Worm (Caenorhabditis elegans) whole organism, L4 larva: ENCODE results near the gene ril-2.

Experiments
- D1046.2 ChIP-seq: fragments of 200-800 bp; sonication (Bioruptor generic); IDR thresholded peaks from 2 replicates; pipeline ENCODE4 v1.3.6; 2022; ENCODE audit warnings: missing genetic modification characterization, missing compliant biosample characterization
- F26F4.8 ChIP-seq: fragments of 200-800 bp; sonication (Bioruptor generic); conservative IDR thresholded peaks from 2 replicates; pipeline ENCODE4 v1.3.6; 2022; ENCODE audit warnings: missing genetic modification characterization, missing compliant biosample characterization
- T26A8.4 ChIP-seq: fragments of 200-800 bp; sonication (Bioruptor generic); IDR thresholded peaks from 2 replicates; pipeline ENCODE4 v1.3.6; 2022; ENCODE audit warnings: missing genetic modification characterization, missing compliant biosample characterization
- Y105C5A.15 ChIP-seq: fragments of 200-800 bp; sonication (Bioruptor generic); IDR thresholded peaks from 2 replicates; pipeline ENCODE4 v1.3.6; 2022; ENCODE audit warnings: missing genetic modification characterization, missing compliant biosample characterization
- Y5F2A.4 ChIP-seq: fragments of 200-800 bp; sonication (Bioruptor generic); optimal IDR thresholded peaks from 2 replicates; lab custom pipeline; 2018; ENCODE audit warnings: mild to moderate bottlenecking, missing genetic modification characterization, missing compliant biosample characterization
- aha-1 ChIP-seq: fragments of 150-350 bp; peaks from one replicate; lab custom pipeline; 2014; ENCODE audit warnings: missing biosample characterization, missing genetic modification characterization
- ama-1 ChIP-seq: fragments of 150-350 bp; optimal IDR thresholded peaks from 2 replicates; lab custom pipeline; 2014; ENCODE audit warnings: inconsistent platforms, mixed read lengths
- arid-1 ChIP-seq: fragments of 200-800 bp; sonication (Bioruptor generic); conservative IDR thresholded peaks from 2 replicates; pipeline ENCODE4 v1.3.6; 2022; ENCODE audit warnings: missing genetic modification reagents, missing genetic modification characterization, missing compliant biosample characterization
- ces-1 ChIP-seq: fragments of 150-350 bp; sonication (generic microtip); optimal IDR thresholded peaks from 4 replicates; lab custom pipeline; 2014; ENCODE audit warnings: missing biosample characterization, missing genetic modification reagents, missing genetic modification characterization
- ctbp-1 ChIP-seq: fragments of 200-800 bp; sonication (Bioruptor generic); IDR thresholded peaks from 2 replicates; pipeline ENCODE4 v1.3.6; 2022; ENCODE audit warnings: missing genetic modification reagents, missing genetic modification characterization, missing compliant biosample characterization
- daf-12 ChIP-seq: fragments of 150-350 bp; optimal IDR thresholded peaks from 2 replicates; lab custom pipeline; 2014; ENCODE audit warnings: missing biosample characterization, missing genetic modification reagents, missing genetic modification characterization
- daf-16 ChIP-seq, 3 experiments: sonication (generic microtip); optimal IDR thresholded peaks; 2 replicates each; lab custom pipeline; 2016 to 2017; ENCODE audit warnings: missing genetic modification characterization in 3 of 3, missing genetic modification reagents in 3 of 3, mild to moderate bottlenecking in 2 of 3, missing compliant biosample characterization in 2 of 3, missing biosample characterization in 1 of 3, moderate library complexity in 1 of 3
- daf-8 ChIP-seq: fragments of 200-800 bp; sonication (Bioruptor generic); IDR thresholded peaks from 2 replicates; pipeline ENCODE4 v1.3.6; 2022; ENCODE audit warnings: missing genetic modification characterization, missing compliant biosample characterization
- dpl-1 ChIP-seq: fragments of 150-350 bp; optimal IDR thresholded peaks from 2 replicates; lab custom pipeline; 2014; ENCODE audit warnings: missing biosample characterization, missing genetic modification reagents, missing genetic modification characterization
- duxl-1 ChIP-seq: sonication (generic microtip); optimal IDR thresholded peaks from 2 replicates; lab custom pipeline; 2016; ENCODE audit warnings: mild to moderate bottlenecking, missing genetic modification characterization, moderate library complexity, missing compliant biosample characterization; ENCODE audit not compliant: poor library complexity
- fkh-10 ChIP-seq: fragments of 150-350 bp; optimal IDR thresholded peaks from 2 replicates; lab custom pipeline; 2014; ENCODE audit warnings: missing biosample characterization, missing genetic modification reagents, missing genetic modification characterization
- fos-1 ChIP-seq: fragments of 150-350 bp; optimal IDR thresholded peaks from 2 replicates; lab custom pipeline; 2014; ENCODE audit warnings: missing biosample characterization, missing genetic modification characterization
- gei-8 ChIP-seq: fragments of 200-800 bp; sonication (Bioruptor generic); optimal IDR thresholded peaks from 2 replicates; lab custom pipeline; 2018; ENCODE audit warnings: mild to moderate bottlenecking, missing genetic modification characterization, missing compliant biosample characterization
- hlh-30 ChIP-seq: sonication (generic microtip); optimal IDR thresholded peaks from 2 replicates; lab custom pipeline; 2017; ENCODE audit warnings: antibody characterized with exemption, mild to moderate bottlenecking, missing genetic modification characterization, missing compliant biosample characterization; ENCODE audit not compliant: insufficient read depth
- jun-1 ChIP-seq: fragments of 150-350 bp; optimal IDR thresholded peaks from 2 replicates; lab custom pipeline; 2014; ENCODE audit warnings: missing biosample characterization, missing genetic modification reagents, missing genetic modification characterization
- lin-39 ChIP-seq: fragments of 150-350 bp; optimal IDR thresholded peaks from 2 replicates; lab custom pipeline; 2014; ENCODE audit warnings: missing biosample characterization, missing genetic modification reagents, missing genetic modification characterization
- lir-3 ChIP-seq: sonication (generic microtip); optimal IDR thresholded peaks from 2 replicates; lab custom pipeline; 2016; ENCODE audit warnings: mild to moderate bottlenecking, missing genetic modification characterization, missing compliant biosample characterization
- lsy-2 ChIP-seq, 2 experiments: fragments of 150-350 bp in 1 of 2; sonication (generic microtip) in 1 of 2; optimal IDR thresholded peaks; 2 replicates each; lab custom pipeline; 2014 to 2017; ENCODE audit warnings: missing biosample characterization in 2 of 2, missing genetic modification characterization in 2 of 2
- mep-1 ChIP-seq: fragments of 150-350 bp; sonication (generic microtip); optimal IDR thresholded peaks from 3 replicates; lab custom pipeline; 2014; ENCODE audit warnings: missing biosample characterization, missing genetic modification characterization
- mxl-2 ChIP-seq: fragments of 200-800 bp; sonication (Bioruptor generic); conservative IDR thresholded peaks from 2 replicates; pipeline ENCODE4 v1.3.6; 2022; ENCODE audit warnings: missing genetic modification reagents, missing genetic modification characterization, missing compliant biosample characterization
- nhr-102 ChIP-seq: sonication (generic microtip); optimal IDR thresholded peaks from 2 replicates; lab custom pipeline; 2016; ENCODE audit warnings: mild to moderate bottlenecking, missing genetic modification characterization, moderate library complexity, missing compliant biosample characterization
- nhr-111 ChIP-seq: fragments of 200-800 bp; sonication (Bioruptor generic); optimal IDR thresholded peaks from 2 replicates; lab custom pipeline; 2018; ENCODE audit warnings: mild to moderate bottlenecking, missing genetic modification characterization, missing compliant biosample characterization
- nhr-28 ChIP-seq: fragments of 150-350 bp; optimal IDR thresholded peaks from 2 replicates; lab custom pipeline; 2014; ENCODE audit warnings: missing biosample characterization, missing genetic modification characterization
- nhr-6 ChIP-seq: fragments of 150-350 bp; optimal IDR thresholded peaks from 2 replicates; lab custom pipeline; 2014; ENCODE audit warnings: missing biosample characterization, missing genetic modification characterization
- pqm-1 ChIP-seq: sonication (generic microtip); optimal IDR thresholded peaks from 2 replicates; lab custom pipeline; 2017; ENCODE audit warnings: missing biosample characterization, missing genetic modification characterization
- saeg-2 ChIP-seq: fragments of 200-800 bp; sonication (Bioruptor generic); IDR thresholded peaks from 2 replicates; pipeline ENCODE4 v1.3.6; 2022; ENCODE audit warnings: missing genetic modification reagents, missing genetic modification characterization, missing compliant biosample characterization
- sdz-12 ChIP-seq: fragments of 200-800 bp; sonication (Bioruptor generic); optimal IDR thresholded peaks from 2 replicates; lab custom pipeline; 2018; ENCODE audit warnings: mild to moderate bottlenecking, missing genetic modification characterization, missing compliant biosample characterization
- set-16 ChIP-seq: fragments of 200-800 bp; sonication (Bioruptor generic); IDR thresholded peaks from 2 replicates; pipeline ENCODE4 v1.3.6; 2022; ENCODE audit warnings: missing genetic modification reagents, missing genetic modification characterization, missing compliant biosample characterization
- skn-1 ChIP-seq: fragments of 150-350 bp; optimal IDR thresholded peaks from 2 replicates; lab custom pipeline; 2014; ENCODE audit warnings: missing biosample characterization, missing genetic modification characterization
- unc-39 ChIP-seq: sonication (generic microtip); optimal IDR thresholded peaks from 2 replicates; lab custom pipeline; 2017; ENCODE audit warnings: missing biosample characterization, missing genetic modification characterization
- unc-62 ChIP-seq, 3 experiments: fragments of 150-350 bp in 1 of 3; sonication (generic microtip); optimal IDR thresholded peaks in 2 of 3; peaks in 1 of 3; 1 replicate in 1 of 3; 2 replicates in 2 of 3; lab custom pipeline; 2014 to 2017; ENCODE audit warnings: missing biosample characterization in 3 of 3, missing genetic modification characterization in 3 of 3, missing genetic modification reagents in 3 of 3, missing genotype in 1 of 3
- zag-1 ChIP-seq: fragments of 150-350 bp; optimal IDR thresholded peaks from 2 replicates; lab custom pipeline; 2014; ENCODE audit warnings: missing biosample characterization, missing genetic modification characterization
- zip-11 ChIP-seq: fragments of 200-800 bp; sonication (Bioruptor generic); IDR thresholded peaks from 2 replicates; pipeline ENCODE4 v1.3.6; 2022; ENCODE audit warnings: missing genetic modification characterization, missing compliant biosample characterization

Gene ril-2

DNA sequence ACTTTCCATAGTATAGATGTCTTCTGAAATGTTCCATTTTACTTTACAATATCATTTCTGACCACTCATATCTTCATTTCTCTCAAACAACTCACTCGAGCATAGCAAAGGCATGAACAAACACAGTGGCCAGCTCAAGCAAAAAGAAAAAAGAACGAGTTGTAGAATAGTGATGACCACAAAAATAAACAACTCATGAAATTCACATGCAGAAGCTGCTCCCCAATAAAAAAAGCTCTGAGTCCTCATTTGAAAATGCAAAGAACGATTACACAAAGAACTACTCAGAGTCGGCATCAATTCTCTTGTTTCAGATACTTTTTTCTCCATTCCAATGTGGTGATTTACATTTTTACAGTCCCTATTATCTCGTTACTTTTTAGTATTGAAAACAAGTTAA lies 35.8 kb upstream of the ril-2 start:
- no peak for TF ChIP-seq lin-39 (tag; lab: Kevin White, UChicago)
- no peak for TF ChIP-seq set-16 (GFP tag; lab: Robert Waterston, UW)
- TF ChIP-seq mxl-2 (GFP tag; lab: Robert Waterston, UW) = peak; percentile 95
- TF ChIP-seq aha-1 (tag; lab: Kevin White, UChicago) = peak; percentile 91
- TF ChIP-seq daf-16 (GFP tag; optimal IDR thresholded peaks at IDR 0.05; lab: Kevin White, UChicago) = peak in 1 of 2 experiments; percentile 15
- peak; percentile 26 for TF ChIP-seq daf-16 (tag; optimal IDR thresholded peaks at IDR 0.05; lab: Kevin White, UChicago)
- no peak for TF ChIP-seq fkh-10 (GFP tag; lab: Kevin White, UChicago)
- TF ChIP-seq nhr-6 (tag; lab: Kevin White, UChicago) = peak; percentile 20
- TF ChIP-seq lsy-2 (tag; optimal IDR thresholded peaks at IDR 0.05; lab: Kevin White, UChicago) = no peak

DNA sequence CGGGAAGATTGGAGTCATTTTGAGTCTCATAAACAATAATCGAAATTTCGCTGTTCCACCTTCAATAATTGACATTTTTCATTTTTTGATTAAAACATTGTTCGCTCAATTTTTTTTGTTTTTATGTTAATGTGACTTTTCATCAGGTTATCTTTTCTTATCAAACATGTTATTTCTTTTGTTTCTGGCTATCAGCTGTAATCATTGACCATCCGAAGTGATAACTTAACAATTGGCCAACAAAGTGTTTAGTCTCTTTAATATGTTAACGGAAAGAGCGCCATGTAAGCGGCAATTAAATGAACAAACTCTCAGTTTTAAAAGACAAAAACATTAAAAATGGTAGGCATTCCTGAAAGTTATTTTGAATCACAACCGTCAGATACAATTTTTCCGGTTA lies 35.1 kb upstream of the ril-2 start:
- TF ChIP-seq nhr-28 (tag; lab: Kevin White, UChicago) (peak; percentile 36), pqm-1 (tag; lab: Kevin White, UChicago) (peak; percentile 45), gei-8 (GFP tag; lab: Kevin White, UChicago) (no peak)

DNA sequence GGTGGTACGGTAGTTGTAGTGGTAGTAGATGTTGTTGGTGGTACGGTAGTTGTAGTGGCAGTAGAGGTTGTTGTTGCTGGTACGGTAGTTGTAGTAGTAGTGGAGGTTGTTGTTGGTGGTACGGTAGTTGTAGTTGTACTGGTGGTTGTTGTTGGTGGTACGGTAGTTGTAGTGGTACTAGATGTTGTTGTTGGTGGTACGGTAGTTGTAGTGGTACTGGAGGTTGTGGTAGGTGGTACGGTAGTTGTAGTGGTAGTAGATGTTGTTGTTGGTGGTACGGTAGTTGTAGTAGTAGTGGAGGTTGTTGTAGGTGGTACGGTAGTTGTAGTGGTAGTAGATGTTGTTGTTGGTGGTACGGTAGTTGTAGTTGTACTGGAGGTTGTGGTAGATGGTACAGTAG lies 34.1 kb upstream of the ril-2 start:
- TF ChIP-seq pqm-1 (tag; lab: Kevin White, UChicago) = no peak
- no peak for TF ChIP-seq D1046.2 (GFP tag; lab: Robert Waterston, UW)
- TF ChIP-seq dpl-1 (GFP tag; lab: Kevin White, UChicago) = no peak
- no peak for TF ChIP-seq zag-1 (tag; lab: Kevin White, UChicago)
- TF ChIP-seq fos-1 (tag; lab: Kevin White, UChicago) = no peak
- TF ChIP-seq mep-1 (tag; lab: Kevin White, UChicago) = no peak
- TF ChIP-seq unc-62 (GFP tag; optimal IDR thresholded peaks at IDR 0.05 in 1 of 2; lab: Kevin White, UChicago) = no peak
- no peak for TF ChIP-seq unc-62 (tag; optimal IDR thresholded peaks at IDR 0.05; lab: Kevin White, UChicago)
- TF ChIP-seq Y5F2A.4 = no peak
- no peak for TF ChIP-seq daf-8 (GFP tag; lab: Robert Waterston, UW)
- no peak for TF ChIP-seq Y105C5A.15 (GFP tag; lab: Robert Waterston, UW)
- no peak for TF ChIP-seq ama-1 (lab: Kevin White, UChicago)
- TF ChIP-seq jun-1 (tag; lab: Kevin White, UChicago) = no peak
- no peak for TF ChIP-seq daf-12 (tag; lab: Kevin White, UChicago)
- no peak for TF ChIP-seq ces-1 (GFP tag; lab: Kevin White, UChicago)
- TF ChIP-seq nhr-102 (tag; lab: Kevin White, UChicago) = no peak
- no peak for TF ChIP-seq skn-1 (tag; lab: Kevin White, UChicago)

DNA sequence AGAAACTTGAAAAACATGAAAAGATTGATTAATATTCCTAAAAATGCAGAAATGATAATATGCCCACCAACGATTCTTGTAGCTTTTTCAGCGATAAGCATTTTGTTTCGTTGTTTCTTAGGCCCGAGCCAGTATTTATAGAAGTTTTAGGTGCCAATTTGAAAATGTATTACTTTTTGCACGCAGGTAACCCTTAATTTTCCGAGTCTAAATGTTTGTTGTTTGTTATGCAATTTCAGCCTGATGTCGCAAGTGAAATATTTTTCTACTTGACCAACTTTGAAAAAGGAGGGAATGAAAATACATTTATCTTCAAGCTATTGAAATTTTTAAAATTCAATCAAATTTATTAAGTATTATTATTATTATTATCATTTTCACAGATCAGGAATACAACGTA lies 33.1 kb upstream of the ril-2 start, which contains the start of gene srx-113:
Gene srx-113, minus strand, starts transcription at position 101 of the 400 bp plus-strand sequence.
- no peak for TF ChIP-seq arid-1 (GFP tag; lab: Robert Waterston, UW)
- TF ChIP-seq F26F4.8 (GFP tag; lab: Robert Waterston, UW) = no peak
- no peak for TF ChIP-seq hlh-30 (tag; lab: Kevin White, UChicago)
- TF ChIP-seq lir-3 = no peak

DNA sequence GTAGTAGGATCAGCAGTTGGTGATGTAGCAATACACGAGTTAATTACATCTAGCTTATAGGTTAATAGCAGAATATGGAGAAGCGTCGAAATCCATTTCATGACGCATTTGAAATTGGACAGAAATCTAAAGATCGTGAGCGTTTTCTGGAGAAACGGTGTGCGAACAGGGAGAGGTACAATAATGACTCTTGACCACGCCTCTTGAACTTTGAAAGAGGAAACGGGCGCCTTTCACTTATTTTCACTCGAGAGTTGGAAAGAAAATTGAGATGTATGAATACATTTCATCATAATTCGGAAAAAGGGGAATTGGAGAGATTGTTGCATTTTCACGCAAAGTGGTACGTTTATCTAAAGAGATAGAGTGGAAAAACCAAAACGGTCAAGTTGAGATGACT lies 30.8 kb upstream of the ril-2 start, which contains the start of gene F56H9.6:
Gene F56H9.6, minus strand, starts transcription at position 101 of the 400 bp plus-strand sequence.
- TF ChIP-seq nhr-111 (GFP tag; lab: Kevin White, UChicago) (no peak), Y5F2A.4 (no peak), saeg-2 (GFP tag; lab: Robert Waterston, UW) (no peak), duxl-1 (tag; lab: Kevin White, UChicago) (no peak), ctbp-1 (no peak), zip-11 (GFP tag; lab: Robert Waterston, UW) (no peak), skn-1 (tag; lab: Kevin White, UChicago) (no peak), unc-39 (tag; lab: Kevin White, UChicago) (no peak), T26A8.4 (GFP tag; lab: Robert Waterston, UW) (no peak), lsy-2 (tag; optimal IDR thresholded peaks at IDR 0.05; lab: Kevin White, UChicago) (no peak), sdz-12 (GFP tag; lab: Kevin White, UChicago) (no peak), F26F4.8 (GFP tag; lab: Robert Waterston, UW) (no peak), nhr-6 (tag; lab: Kevin White, UChicago) (no peak), aha-1 (tag; lab: Kevin White, UChicago) (no peak)
